Fruit fly (Drosophila melanogaster) whole organism, adult: ENCODE results near the gene por.

Experiments used
- CG14711 ChIP-seq: fragments of 200-800 bp; sonication (Bioruptor generic); optimal IDR thresholded peaks from 2 replicates; lab custom pipeline; 2018; ENCODE audit warnings: missing biosample characterization, mild to moderate bottlenecking, missing genetic modification characterization, moderate library complexity
- Clk ChIP-seq: fragments of 200-800 bp; sonication (Bioruptor generic); optimal IDR thresholded peaks from 2 replicates; lab custom pipeline; 2017; ENCODE audit warnings: missing biosample characterization, missing genetic modification characterization
- bab1 ChIP-seq: fragments of 200-800 bp; sonication (Bioruptor generic); optimal IDR thresholded peaks from 3 replicates; lab custom pipeline; 2019; ENCODE audit warnings: missing biosample characterization, mild to moderate bottlenecking, missing genetic modification characterization, moderate library complexity
- ovo ChIP-seq: fragments of 200-800 bp; sonication (Bioruptor generic); optimal IDR thresholded peaks from 2 replicates; lab custom pipeline; 2016; ENCODE audit warnings: missing biosample characterization, missing genetic modification characterization
- toe ChIP-seq: fragments of 200-800 bp; sonication (Bioruptor generic); optimal IDR thresholded peaks from 2 replicates; lab custom pipeline; 2016; ENCODE audit warnings: missing biosample characterization, missing genetic modification characterization

DNA sequence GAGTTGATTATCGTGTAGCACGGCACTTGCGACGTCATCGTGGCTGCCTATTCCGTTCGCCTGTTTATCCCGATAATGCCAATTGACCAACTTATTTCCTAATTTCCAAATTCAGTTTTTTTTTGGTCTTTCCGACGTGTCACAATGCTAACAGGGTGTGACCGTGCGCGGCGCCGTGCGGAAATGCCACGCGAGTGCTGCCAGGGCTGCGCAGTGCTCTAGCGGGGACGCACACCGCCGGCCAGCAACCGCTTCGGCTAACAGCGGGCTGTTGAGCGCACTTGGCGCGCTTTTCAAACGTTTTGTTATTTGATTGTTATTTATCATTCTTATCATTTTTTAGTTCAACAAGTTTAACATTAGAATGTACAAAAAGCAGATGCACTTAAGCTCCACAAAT is 5.4 kb upstream of the por start, which contains the start of gene betaCOP:
- TF ChIP-seq CG14711 (tag; lab: Kevin White, UChicago): no peak
- no peak for TF ChIP-seq Clk (GFP tag; lab: Kevin White, UChicago)
- TF ChIP-seq ovo: no peak
- TF ChIP-seq toe (GFP tag; lab: Kevin White, UChicago): no peak
- TF ChIP-seq bab1 (GFP tag; lab: Kevin White, UChicago): peak; percentile 54
